Worm (Caenorhabditis elegans): ENCODE results near the gene srh-47.

ce11 chrV:11266681-11267080, 33.8 kb downstream of the srh-47 start, which contains the start of gene str-116:
- TF ChIP-seq tag-97 (GFP tag; IDR thresholded peaks at IDR 0.05) = no peak
- TF ChIP-seq zag-1 (tag; optimal IDR thresholded peaks at IDR 0.05) = no peak
- TF ChIP-seq mdl-1 (tag; optimal IDR thresholded peaks at IDR 0.05) = no peak
- no peak for TF ChIP-seq F49E8.2 (tag; optimal IDR thresholded peaks at IDR 0.05; ENCODE audit: borderline replicate concordance)
- TF ChIP-seq pqm-1 (tag; optimal IDR thresholded peaks at IDR 0.05) = no peak
- TF ChIP-seq nhr-28 (tag; optimal IDR thresholded peaks at IDR 0.05) = no peak
- TF ChIP-seq madf-9 (GFP tag; conservative IDR thresholded peaks at IDR 0.05) = no peak
- no peak for TF ChIP-seq fos-1 (tag; optimal IDR thresholded peaks at IDR 0.05)
